Fruit fly (Drosophila melanogaster) whole organism, prepupa: ENCODE data around the gene Arpc5.

ENCODE experiments used
- CG11902 ChIP-seq: fragments of 200-800 bp; sonication (Bioruptor generic); optimal IDR thresholded peaks from 3 replicates; lab custom pipeline; 2016; ENCODE audit warnings: missing biosample characterization, missing genetic modification characterization
- CG1621 ChIP-seq: fragments of 200-800 bp; sonication (Bioruptor generic); optimal IDR thresholded peaks from 3 replicates; lab custom pipeline; 2018; ENCODE audit warnings: missing biosample characterization, mild to moderate bottlenecking, missing genetic modification characterization
- CG31627 ChIP-seq: fragments of 200-800 bp; sonication (Bioruptor generic); optimal IDR thresholded peaks from 3 replicates; lab custom pipeline; 2016; ENCODE audit warnings: missing biosample characterization, missing genetic modification characterization
- CG6792 ChIP-seq: fragments of 200-800 bp; sonication (Bioruptor generic); optimal IDR thresholded peaks from 3 replicates; lab custom pipeline; 2016; ENCODE audit warnings: missing biosample characterization, missing genetic modification characterization
- CG7368 ChIP-seq: fragments of 200-800 bp; sonication (Bioruptor generic); optimal IDR thresholded peaks from 3 replicates; lab custom pipeline; 2016; ENCODE audit warnings: missing biosample characterization, missing genetic modification characterization
- Eip78C ChIP-seq: fragments of 200-800 bp; sonication (Bioruptor generic); peaks from one replicate; lab custom pipeline; 2016; ENCODE audit warnings: missing biosample characterization, missing genetic modification characterization
- Sox102F ChIP-seq: fragments of 200-800 bp; sonication (Bioruptor generic); optimal IDR thresholded peaks from 2 replicates; lab custom pipeline; 2016; ENCODE audit warnings: missing biosample characterization, mild to moderate bottlenecking, missing genetic modification characterization
- dsx ChIP-seq: fragments of 200-800 bp; optimal IDR thresholded peaks from 3 replicates; lab custom pipeline; 2019; ENCODE audit warnings: missing biosample characterization, mild to moderate bottlenecking, missing genetic modification characterization, moderate library complexity; ENCODE audit not compliant: poor library complexity, severe bottlenecking
- fkh ChIP-seq: fragments of 200-800 bp; sonication (Bioruptor generic); optimal IDR thresholded peaks from 3 replicates; lab custom pipeline; 2017; ENCODE audit warnings: missing biosample characterization, mild to moderate bottlenecking, missing genetic modification characterization, moderate library complexity

DNA sequence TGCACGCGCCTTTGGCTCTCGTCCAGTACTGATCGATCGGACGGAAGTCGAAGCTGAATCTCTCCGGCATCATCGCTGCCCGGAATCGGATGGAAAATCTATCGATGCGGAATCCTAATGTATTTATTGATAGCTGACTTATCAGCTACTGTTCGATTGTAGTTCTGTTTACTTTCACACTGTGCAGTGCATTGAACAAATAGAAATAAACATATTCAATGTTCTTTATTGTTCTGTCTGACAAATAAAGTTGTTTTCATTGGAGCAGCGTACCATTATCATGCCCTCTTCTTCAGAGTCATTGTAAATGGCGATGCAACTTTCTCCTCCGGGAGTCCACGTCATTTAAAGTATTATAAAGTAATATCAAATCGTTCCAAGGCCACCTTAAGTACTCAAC lies 7.2 kb upstream of the Arpc5 start, which contains the start of gene Cyp309a2:
- TF ChIP-seq CG7368 (GFP tag; lab: Kevin White, UChicago) (no peak), Sox102F (GFP tag; lab: Kevin White, UChicago) (no peak), CG31627 (GFP tag; lab: Kevin White, UChicago) (no peak), dsx (GFP tag; lab: Kevin White, UChicago) (no peak), CG11902 (GFP tag; lab: Kevin White, UChicago) (no peak), CG1621 (tag; lab: Kevin White, UChicago) (no peak), Eip78C (GFP tag; lab: Kevin White, UChicago) (peak; percentile 31), fkh (no peak), CG6792 (GFP tag; lab: Kevin White, UChicago) (no peak)
